Worm (Caenorhabditis elegans): ENCODE measurements around the gene bath-46.

- TF ChIP-seq fkh-10 (GFP tag; optimal IDR thresholded peaks at IDR 0.05) (no peak), nhr-25 (tag; optimal IDR thresholded peaks at IDR 0.05) (no peak), pha-4 (tag; optimal IDR thresholded peaks at IDR 0.05) (no peak)
These were observed 47.2 kb downstream of the bath-46 start, which contains the start of gene ZC204.6 for ce11 chrII:1644777-1645348.
